Fruit fly (Drosophila melanogaster) whole organism, wandering third instar larva: ENCODE measurements around the gene osp.

Experiments
- Dfd ChIP-seq: fragments of >200 bp; optimal IDR thresholded peaks from 2 replicates; lab custom pipeline; 2017; ENCODE audit warnings: missing biosample characterization, missing genetic modification characterization
- Dif ChIP-seq: fragments of 200-275, 200-300 bp; sonication (Bioruptor generic); optimal IDR thresholded peaks from 2 replicates; lab custom pipeline; 2018; ENCODE audit warnings: missing biosample characterization, missing genetic modification characterization; ENCODE audit not compliant: partially characterized antibody
- Jra ChIP-seq: sonication (Bioruptor generic); optimal IDR thresholded peaks from 2 replicates; lab custom pipeline; 2016; ENCODE audit warnings: missing biosample characterization, missing genetic modification characterization
- Myc ChIP-seq: fragments of >200 bp; optimal IDR thresholded peaks from 2 replicates; lab custom pipeline; 2017
- N ChIP-seq: fragments of >200 bp; optimal IDR thresholded peaks from 2 replicates; lab custom pipeline; 2018; ENCODE audit warnings: missing biosample characterization, missing external identifiers, missing genetic modification characterization
- Sp1 ChIP-seq: fragments of 200-800 bp; sonication (Bioruptor generic); optimal IDR thresholded peaks from 3 replicates; lab custom pipeline; 2019; ENCODE audit warnings: missing biosample characterization, mild to moderate bottlenecking, missing genetic modification characterization, moderate library complexity
- psq ChIP-seq: fragments of 200-800 bp; sonication (Bioruptor generic); optimal IDR thresholded peaks from 3 replicates; lab custom pipeline; 2017; ENCODE audit warnings: missing biosample characterization, mild to moderate bottlenecking, missing genetic modification characterization, moderate library complexity

dm6 chr2L:14658853-14659252 lies 30.3 kb downstream of the osp start:
- TF ChIP-seq psq (no peak), Dfd (GFP tag; lab: Kevin White, UChicago) (no peak), Myc (no peak), Jra (GFP tag; lab: Kevin White, UChicago) (no peak), Dif (GFP tag; lab: Kevin White, UChicago) (no peak), Sp1 (GFP tag; lab: Kevin White, UChicago) (no peak), N (GFP tag; lab: Kevin White, UChicago) (no peak)
